Worm (Caenorhabditis elegans): ENCODE results near the gene F55E10.1.

The F55E10.1 gene

ce11 chrX:8381651-8382050 lies 39.9 kb downstream of the F55E10.1 start:
- TF ChIP-seq ceh-82 (tag; optimal IDR thresholded peaks at IDR 0.05) (no peak), unc-98 (GFP tag; IDR thresholded peaks at IDR 0.05) (no peak), zip-4 (GFP tag; optimal IDR thresholded peaks at IDR 0.05) (no peak), pqm-1 (tag; optimal IDR thresholded peaks at IDR 0.05) (no peak), mep-1 (tag; optimal IDR thresholded peaks at IDR 0.05) (no peak), nhr-19 (GFP tag; conservative IDR thresholded peaks at IDR 0.05) (peak; percentile 27; the same call in 1 of the 2 replicates), lin-14 (GFP tag; optimal IDR thresholded peaks at IDR 0.05) (peak; percentile 1), vab-15 (tag; optimal IDR thresholded peaks at IDR 0.05) (no peak), nhr-28 (tag; optimal IDR thresholded peaks at IDR 0.05) (no peak), sup-37 (GFP tag; optimal IDR thresholded peaks at IDR 0.05) (no peak), nhr-76 (tag; optimal IDR thresholded peaks at IDR 0.05) (no peak), efl-1 (optimal IDR thresholded peaks at IDR 0.05) (no peak), efl-1 (GFP tag; optimal IDR thresholded peaks at IDR 0.05 in 1 of 2) (peak in 1 of 2 experiments; percentile 87), fkh-8 (tag; optimal IDR thresholded peaks at IDR 0.05) (no peak), isw-1 (GFP tag; IDR thresholded peaks at IDR 0.05) (no peak), mef-2 (tag; optimal IDR thresholded peaks at IDR 0.05) (no peak), ztf-11 (tag; optimal IDR thresholded peaks at IDR 0.05) (no peak), rnt-1 (tag; optimal IDR thresholded peaks at IDR 0.05) (peak; percentile 29), blmp-1 (tag; optimal IDR thresholded peaks at IDR 0.05) (no peak), xbp-1 (tag; optimal IDR thresholded peaks at IDR 0.05) (no peak), nhr-71 (tag; optimal IDR thresholded peaks at IDR 0.05) (peak; percentile 36), nhr-47 (tag; optimal IDR thresholded peaks at IDR 0.05) (peak; percentile 7), nhr-85 (tag) (no peak), elt-3 (tag; optimal IDR thresholded peaks at IDR 0.05) (no peak), ceh-88 (GFP tag; IDR thresholded peaks at IDR 0.05) (0 out of 2 replicates have a peak, but pooled peaks have one; percentile 17), zag-1 (tag; optimal IDR thresholded peaks at IDR 0.05) (no peak), skn-1 (tag; optimal IDR thresholded peaks at IDR 0.05) (no peak), grh-1 (GFP tag; IDR thresholded peaks at IDR 0.05) (no peak), alr-1 (tag; optimal IDR thresholded peaks at IDR 0.05; ENCODE audit: borderline replicate concordance) (no peak), lin-15B (tag; optimal IDR thresholded peaks at IDR 0.05) (no peak), snu-23 (GFP tag; optimal IDR thresholded peaks at IDR 0.05) (peak; percentile 46), egl-13 (tag; optimal IDR thresholded peaks at IDR 0.05) (no peak), nhr-20 (tag; optimal IDR thresholded peaks at IDR 0.05) (peak; percentile 22), lin-35 (GFP tag; optimal IDR thresholded peaks at IDR 0.05) (peak in 1 of 2 experiments; percentile 46), ets-5 (GFP tag; IDR thresholded peaks at IDR 0.05) (no peak), pax-3 (tag; optimal IDR thresholded peaks at IDR 0.05) (no peak), fkh-10 (GFP tag; optimal IDR thresholded peaks at IDR 0.05) (no peak), elt-2 (tag; optimal IDR thresholded peaks at IDR 0.05) (no peak), dsc-1 (tag; optimal IDR thresholded peaks at IDR 0.05) (no peak)

ce11 chrX:8384642-8385181 lies 42.9 kb downstream of the F55E10.1 start, which contains the start of gene F41D9.2:
TSS of gene F41D9.2 (minus strand) at chrX:8384945.
- TF ChIP-seq C16A3.4 (tag; optimal IDR thresholded peaks at IDR 0.05) (no peak), nhr-85 (tag) (peak; percentile 80), pqm-1 (tag; optimal IDR thresholded peaks at IDR 0.05) (no peak), ces-1 (GFP tag; optimal IDR thresholded peaks at IDR 0.05) (no peak), nhr-19 (GFP tag; conservative IDR thresholded peaks at IDR 0.05) (no peak), efl-1 (optimal IDR thresholded peaks at IDR 0.05) (no peak), efl-1 (GFP tag; optimal IDR thresholded peaks at IDR 0.05 in 1 of 2) (peak in 1 of 2 experiments; percentile 44), nhr-77 (tag; optimal IDR thresholded peaks at IDR 0.05) (no peak), unc-30 (tag; optimal IDR thresholded peaks at IDR 0.05) (no peak), nhr-20 (tag; optimal IDR thresholded peaks at IDR 0.05) (peak; percentile 8), blmp-1 (tag; optimal IDR thresholded peaks at IDR 0.05) (peak; percentile 61), C04F5.9 (tag; optimal IDR thresholded peaks at IDR 0.05) (no peak), pag-3 (tag; optimal IDR thresholded peaks at IDR 0.05; ENCODE audit: borderline replicate concordance, insufficient read depth) (no peak), ztf-4 (tag; optimal IDR thresholded peaks at IDR 0.05) (no peak), xbp-1 (tag; optimal IDR thresholded peaks at IDR 0.05) (no peak), snu-23 (GFP tag; optimal IDR thresholded peaks at IDR 0.05) (peak; percentile 24), alr-1 (tag; optimal IDR thresholded peaks at IDR 0.05; ENCODE audit: borderline replicate concordance) (no peak), mep-1 (tag; optimal IDR thresholded peaks at IDR 0.05) (peak; percentile 35), unc-62 (GFP tag; optimal IDR thresholded peaks at IDR 0.05) (no peak), lin-14 (GFP tag; optimal IDR thresholded peaks at IDR 0.05) (peak; percentile 22), jun-1 (tag; optimal IDR thresholded peaks at IDR 0.05) (no peak), tbx-2 (tag; optimal IDR thresholded peaks at IDR 0.05) (no peak), elt-3 (tag; optimal IDR thresholded peaks at IDR 0.05) (peak in 2 of 6 experiments; percentile 7 to 30), efl-3 (GFP tag; optimal IDR thresholded peaks at IDR 0.05) (no peak), sox-4 (tag; optimal IDR thresholded peaks at IDR 0.05) (no peak), zip-4 (GFP tag; optimal IDR thresholded peaks at IDR 0.05) (no peak)

Data from whole organism, L1 larva.